Worm (Caenorhabditis elegans): ENCODE data around the gene his-39.

- no peak for TF ChIP-seq flt-1 (GFP tag; IDR thresholded peaks at IDR 0.05)
- no peak for TF ChIP-seq med-1 (GFP tag; optimal IDR thresholded peaks at IDR 0.05; ENCODE audit: insufficient read depth)
- no peak for TF ChIP-seq tab-1 (GFP tag; IDR thresholded peaks at IDR 0.05)
- TF ChIP-seq ref-1 (GFP tag; conservative IDR thresholded peaks at IDR 0.05), result no peak
- TF ChIP-seq klf-2 (GFP tag; conservative IDR thresholded peaks at IDR 0.05), result no peak
- TF ChIP-seq ztf-29 (GFP tag; IDR thresholded peaks at IDR 0.05), result no peak
- no peak for TF ChIP-seq cog-1 (tag; optimal IDR thresholded peaks at IDR 0.05)
- TF ChIP-seq ztf-23 (GFP tag; IDR thresholded peaks at IDR 0.05), result no peak
Observed at ce11 chrV:8545531-8546224, 9.4 kb downstream of the his-39 start, which contains the start of the genes slc-17.8 and asns-1.
